Fruit fly (Drosophila melanogaster): ENCODE results near the gene yellow-k.

The yellow-k gene

dm6 chr3L:15548843-15549242 is 28.4 kb downstream of the yellow-k start (continued):
- no peak for TF ChIP-seq CG12219 (GFP tag; optimal IDR thresholded peaks at IDR 0.05)
- no peak for TF ChIP-seq tap (tag; optimal IDR thresholded peaks at IDR 0.05)
- TF ChIP-seq her (GFP tag; optimal IDR thresholded peaks at IDR 0.05) = no peak
- peak; percentile 72 for TF ChIP-seq CG18599 (GFP tag; optimal IDR thresholded peaks at IDR 0.05)
- no peak for TF ChIP-seq MESR4 (GFP tag; optimal IDR thresholded peaks at IDR 0.05)
- no peak for TF ChIP-seq scrt (GFP tag; optimal IDR thresholded peaks at IDR 0.05)
- no peak for TF ChIP-seq CG2116 (GFP tag; optimal IDR thresholded peaks at IDR 0.05)
- TF ChIP-seq Myb (GFP tag; optimal IDR thresholded peaks at IDR 0.05) = no peak
- peak; percentile 38 for TF ChIP-seq gro (GFP tag; optimal IDR thresholded peaks at IDR 0.05)
- TF ChIP-seq az2 (GFP tag; optimal IDR thresholded peaks at IDR 0.05) = no peak
- no peak for TF ChIP-seq CG12744 (GFP tag; optimal IDR thresholded peaks at IDR 0.05)
- TF ChIP-seq maf-S (GFP tag; optimal IDR thresholded peaks at IDR 0.05) = no peak
- no peak for TF ChIP-seq prd (optimal IDR thresholded peaks at IDR 0.05)
- TF ChIP-seq prd (GFP tag; IDR thresholded peaks at IDR 0.05) = no peak
- TF ChIP-seq ara (GFP tag; IDR thresholded peaks at IDR 0.05) = no peak
- TF ChIP-seq CG3407 (GFP tag; optimal IDR thresholded peaks at IDR 0.05) = no peak
- no peak for TF ChIP-seq Chrac-16 (GFP tag; optimal IDR thresholded peaks at IDR 0.05)
- TF ChIP-seq H15 (GFP tag; IDR thresholded peaks at IDR 0.05) = no peak
- TF ChIP-seq gsb (GFP tag; IDR thresholded peaks at IDR 0.05) = no peak
- no peak for TF ChIP-seq NFAT (GFP tag; IDR thresholded peaks at IDR 0.05)
- no peak for TF ChIP-seq bsh (GFP tag; optimal IDR thresholded peaks at IDR 0.05)
- no peak for TF ChIP-seq ab (GFP tag; optimal IDR thresholded peaks at IDR 0.05)
- no peak for TF ChIP-seq CG31388 (GFP tag; optimal IDR thresholded peaks at IDR 0.05)
- no peak for TF ChIP-seq CG14860 (GFP tag; IDR thresholded peaks at IDR 0.05; ENCODE audit: partially characterized antibody)
- no peak for TF ChIP-seq otp (GFP tag; IDR thresholded peaks at IDR 0.05)
- peak; percentile 57 for TF ChIP-seq schlank (tag; optimal IDR thresholded peaks at IDR 0.05)
- TF ChIP-seq CG16779 (GFP tag; IDR thresholded peaks at IDR 0.05) = no peak
- TF ChIP-seq Hr3 (GFP tag; optimal IDR thresholded peaks at IDR 0.05) = no peak
- TF ChIP-seq HHEX (GFP tag; optimal IDR thresholded peaks at IDR 0.05) = peak; percentile 34
- peak; percentile 29 for TF ChIP-seq B-H2 (GFP tag; optimal IDR thresholded peaks at IDR 0.05)
- TF ChIP-seq pnt (GFP tag; optimal IDR thresholded peaks at IDR 0.05) = no peak
- TF ChIP-seq lab (GFP tag; optimal IDR thresholded peaks at IDR 0.05) = no peak
- no peak for TF ChIP-seq ci (GFP tag; IDR thresholded peaks at IDR 0.05)
- TF ChIP-seq abd-A (tag; optimal IDR thresholded peaks at IDR 0.05) = no peak
- no peak for TF ChIP-seq chif (GFP tag; optimal IDR thresholded peaks at IDR 0.05)
- TF ChIP-seq cas (GFP tag; IDR thresholded peaks at IDR 0.05) = no peak
- TF ChIP-seq D (optimal IDR thresholded peaks at IDR 0.05) = no peak
- TF ChIP-seq D (GFP tag; optimal IDR thresholded peaks at IDR 0.05) = no peak
- no peak for TF ChIP-seq CG9727 (GFP tag; optimal IDR thresholded peaks at IDR 0.05)
- TF ChIP-seq aop (GFP tag; IDR thresholded peaks at IDR 0.05) = no peak
- TF ChIP-seq CG6175 (GFP tag; IDR thresholded peaks at IDR 0.05) = no peak
- TF ChIP-seq phol (tag; optimal IDR thresholded peaks at IDR 0.05) = no peak
- no peak for TF ChIP-seq hbn (GFP tag; IDR thresholded peaks at IDR 0.05; ENCODE audit: partially characterized antibody)
- TF ChIP-seq Lim3 (GFP tag; IDR thresholded peaks at IDR 0.05) = no peak
- TF ChIP-seq Dbx (GFP tag; IDR thresholded peaks at IDR 0.05) = no peak
- TF ChIP-seq gcm (GFP tag; optimal IDR thresholded peaks at IDR 0.05) = no peak
- TF ChIP-seq dpn (GFP tag; optimal IDR thresholded peaks at IDR 0.05) = no peak
- no peak for TF ChIP-seq gce (GFP tag; IDR thresholded peaks at IDR 0.05)
- TF ChIP-seq Rfx (GFP tag; IDR thresholded peaks at IDR 0.05) = no peak; the same call in 1 of the 2 replicates
- no peak for TF ChIP-seq Hmx (GFP tag; optimal IDR thresholded peaks at IDR 0.05)
- TF ChIP-seq CG34422 (GFP tag; IDR thresholded peaks at IDR 0.05) = no peak
- TF ChIP-seq tin (GFP tag; optimal IDR thresholded peaks at IDR 0.05) = no peak
- no peak for TF ChIP-seq kah (GFP tag; optimal IDR thresholded peaks at IDR 0.05)

Data from whole organism, embryonic.